Worm (Caenorhabditis elegans): ENCODE data around the gene srb-16.

DNA sequence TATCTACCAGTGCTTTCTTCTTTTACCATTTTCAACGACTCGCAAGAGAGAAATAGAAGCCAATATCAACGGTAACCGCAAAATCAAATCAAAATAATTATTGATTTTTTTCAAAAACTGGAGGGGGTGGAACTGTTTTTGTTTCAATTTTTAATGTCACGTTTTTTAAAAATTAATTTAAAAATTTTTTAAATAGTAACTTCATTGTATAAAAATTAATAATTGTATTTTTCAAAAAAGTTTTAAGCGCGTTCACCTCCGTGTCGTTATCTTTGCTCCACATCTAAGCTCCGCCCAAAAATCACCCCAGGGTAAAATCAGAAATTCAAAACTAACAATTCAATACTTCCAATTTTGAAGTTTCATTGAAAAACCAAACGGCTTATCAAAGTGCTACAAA lies 10.4 kb upstream of the srb-16 start, which contains the start of gene C27D6.11:
- TF ChIP-seq ets-7 (tag; optimal IDR thresholded peaks at IDR 0.05): no peak
- no peak for TF ChIP-seq ceh-13 (GFP tag; optimal IDR thresholded peaks at IDR 0.05)
- TF ChIP-seq hmbx-1 (tag; optimal IDR thresholded peaks at IDR 0.05): no peak
- no peak for TF ChIP-seq tra-4 (tag; optimal IDR thresholded peaks at IDR 0.05)
- TF ChIP-seq ama-1 (optimal IDR thresholded peaks at IDR 0.05): no peak
- TF ChIP-seq F13C5.2 (tag; optimal IDR thresholded peaks at IDR 0.05): no peak
